Worm (Caenorhabditis elegans): ENCODE data around the gene dlc-4.

The dlc-4 gene

ce11 chrIV:16410078-16410636 lies 32.9 kb upstream of the dlc-4 start:
- no peak for TF ChIP-seq mdl-1 (tag; optimal IDR thresholded peaks at IDR 0.05)
- TF ChIP-seq nhr-85 (tag): peak; percentile 51
- no peak for TF ChIP-seq pqm-1 (tag; optimal IDR thresholded peaks at IDR 0.05)

DNA sequence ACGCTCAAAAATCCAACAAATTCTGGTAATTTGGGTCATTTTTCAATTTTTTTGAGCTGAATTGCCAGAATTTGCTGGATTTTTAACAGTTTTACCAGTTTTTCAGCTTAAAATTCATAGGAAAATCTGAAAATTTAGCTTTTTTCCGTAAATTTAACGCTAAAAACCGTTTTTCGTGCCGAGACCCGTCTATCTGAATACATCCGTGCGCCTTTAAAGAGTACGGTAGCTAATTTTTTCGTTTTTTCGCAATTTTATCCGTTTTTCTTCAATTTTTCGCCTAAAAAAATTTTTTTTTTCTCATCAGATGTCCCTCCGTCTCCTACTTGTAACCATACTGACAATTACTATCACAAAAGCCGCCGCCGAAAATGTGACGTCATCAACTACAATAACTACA lies 31.4 kb upstream of the dlc-4 start, which contains the start of gene Y65A5A.2:
Y65A5A.2 (plus strand) TSS at position 308 of the 400 bp plus-strand sequence.
- TF ChIP-seq ceh-88 (GFP tag; IDR thresholded peaks at IDR 0.05) (no peak), pqm-1 (tag; optimal IDR thresholded peaks at IDR 0.05) (no peak), dpl-1 (GFP tag; optimal IDR thresholded peaks at IDR 0.05) (no peak), C34B4.2 (tag; optimal IDR thresholded peaks at IDR 0.05) (no peak), tlp-1 (tag; optimal IDR thresholded peaks at IDR 0.05) (no peak), C16A3.4 (tag; optimal IDR thresholded peaks at IDR 0.05) (no peak), mef-2 (tag; optimal IDR thresholded peaks at IDR 0.05) (no peak), lin-14 (GFP tag; optimal IDR thresholded peaks at IDR 0.05) (no peak), tbx-2 (tag; optimal IDR thresholded peaks at IDR 0.05) (no peak), sup-37 (GFP tag; optimal IDR thresholded peaks at IDR 0.05) (no peak), mep-1 (tag; optimal IDR thresholded peaks at IDR 0.05) (no peak), unc-130 (tag; optimal IDR thresholded peaks at IDR 0.05) (no peak), swsn-7 (tag; optimal IDR thresholded peaks at IDR 0.05) (no peak), unc-62 (GFP tag; optimal IDR thresholded peaks at IDR 0.05) (no peak), efl-3 (GFP tag; optimal IDR thresholded peaks at IDR 0.05) (no peak), hlh-4 (tag; optimal IDR thresholded peaks at IDR 0.05) (no peak), lin-35 (GFP tag; optimal IDR thresholded peaks at IDR 0.05) (no peak), fos-1 (tag; optimal IDR thresholded peaks at IDR 0.05) (no peak)

DNA sequence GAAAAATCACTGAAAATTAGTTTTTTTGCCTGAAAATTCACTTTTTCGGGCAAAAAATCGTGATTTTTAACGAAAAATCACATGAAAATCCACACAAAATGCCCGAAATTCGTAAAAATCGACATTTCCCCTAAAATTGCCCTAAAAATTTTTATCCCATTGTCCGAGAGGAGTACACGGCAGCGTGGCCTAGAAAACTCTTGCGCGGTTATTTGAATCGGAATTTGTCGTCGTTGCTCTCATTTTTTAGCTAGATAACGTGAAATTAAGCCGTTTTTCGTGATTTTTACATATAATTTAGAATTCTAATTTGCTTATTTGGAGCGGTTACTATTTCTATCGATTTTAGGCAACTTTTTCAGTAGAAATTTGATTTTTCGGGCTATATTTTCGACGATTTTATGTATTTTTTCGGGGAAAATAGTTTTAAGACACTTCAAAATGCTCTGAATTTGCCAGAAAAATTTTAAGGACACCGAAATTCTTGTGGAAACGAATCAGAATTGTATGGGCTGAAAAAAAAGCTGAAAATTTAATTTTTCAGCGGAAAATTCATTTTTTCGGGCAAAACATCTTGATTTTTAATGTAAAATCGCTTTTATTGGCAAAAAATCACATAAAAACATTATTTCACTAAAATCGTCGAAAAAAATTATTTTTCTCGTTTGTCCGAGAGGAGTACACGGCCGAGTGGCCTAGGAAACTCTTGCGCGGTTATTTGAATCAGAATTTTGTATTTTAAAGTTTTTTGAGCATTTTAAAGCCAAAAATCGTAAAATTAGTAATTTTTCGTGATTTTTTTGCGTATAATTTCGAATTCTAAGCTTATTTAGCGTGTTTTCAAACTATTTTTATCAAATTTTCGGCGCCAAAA lies 27.7 kb upstream of the dlc-4 start:
- TF ChIP-seq nhr-11 (tag; optimal IDR thresholded peaks at IDR 0.05) (peak; percentile 45), nhr-76 (tag; optimal IDR thresholded peaks at IDR 0.05) (no peak), nhr-19 (GFP tag; conservative IDR thresholded peaks at IDR 0.05) (peak; percentile 82), Y116A8C.19 (tag; optimal IDR thresholded peaks at IDR 0.05; ENCODE audit: borderline replicate concordance) (peak; percentile 85), lir-3 (tag; optimal IDR thresholded peaks at IDR 0.05; ENCODE audit: poor library complexity) (peak; percentile 98), aly-2 (tag; optimal IDR thresholded peaks at IDR 0.05) (peak; percentile 62), alr-1 (tag; optimal IDR thresholded peaks at IDR 0.05; ENCODE audit: borderline replicate concordance) (no peak), lin-15B (tag; optimal IDR thresholded peaks at IDR 0.05) (peak; percentile 29), unc-62 (GFP tag; optimal IDR thresholded peaks at IDR 0.05) (no peak), ceh-63 (GFP tag; optimal IDR thresholded peaks at IDR 0.05) (peak; percentile 80), skn-1 (tag; optimal IDR thresholded peaks at IDR 0.05) (peak; percentile 28), ceh-88 (GFP tag; IDR thresholded peaks at IDR 0.05) (peak; percentile 77), lin-39 (tag; optimal IDR thresholded peaks at IDR 0.05) (peak; percentile 74), hlh-4 (tag; optimal IDR thresholded peaks at IDR 0.05) (peak; percentile 94), dpl-1 (GFP tag; optimal IDR thresholded peaks at IDR 0.05) (peak; percentile 92 to 97 (median 96)), unc-98 (GFP tag; IDR thresholded peaks at IDR 0.05) (peak; percentile 96), nhr-84 (tag; optimal IDR thresholded peaks at IDR 0.05) (no peak), nhr-77 (tag; optimal IDR thresholded peaks at IDR 0.05) (no peak), ztf-11 (tag; optimal IDR thresholded peaks at IDR 0.05) (peak in 1 of 2 experiments; percentile 98), F16B12.6 (tag; optimal IDR thresholded peaks at IDR 0.05) (peak; percentile 6), swsn-7 (tag; optimal IDR thresholded peaks at IDR 0.05) (peak; percentile 88), aha-1 (tag; optimal IDR thresholded peaks at IDR 0.05) (no peak), pqm-1 (tag; optimal IDR thresholded peaks at IDR 0.05) (no peak), ceh-90 (tag; optimal IDR thresholded peaks at IDR 0.05) (peak; percentile 99), C34B4.2 (tag; optimal IDR thresholded peaks at IDR 0.05) (peak; percentile 41), mep-1 (tag; optimal IDR thresholded peaks at IDR 0.05) (peak; percentile 67), lin-35 (GFP tag; optimal IDR thresholded peaks at IDR 0.05) (peak; percentile 92 to 97), fos-1 (tag; optimal IDR thresholded peaks at IDR 0.05) (peak; percentile 44), blmp-1 (tag; optimal IDR thresholded peaks at IDR 0.05) (peak; percentile 42), fkh-10 (GFP tag; optimal IDR thresholded peaks at IDR 0.05) (no peak), snu-23 (GFP tag; optimal IDR thresholded peaks at IDR 0.05) (peak; percentile 88), nhr-90 (tag; optimal IDR thresholded peaks at IDR 0.05; ENCODE audit: poor library complexity) (peak; percentile 96), vab-15 (tag; optimal IDR thresholded peaks at IDR 0.05) (no peak), lin-14 (GFP tag; optimal IDR thresholded peaks at IDR 0.05) (peak; percentile 73), C16A3.4 (tag; optimal IDR thresholded peaks at IDR 0.05) (peak; percentile 38), tlp-1 (tag; optimal IDR thresholded peaks at IDR 0.05) (no peak), rnt-1 (tag; optimal IDR thresholded peaks at IDR 0.05) (peak; percentile 100), nhr-237 (tag; optimal IDR thresholded peaks at IDR 0.05) (no peak)

All from whole organism, L1 larva.